Worm (Caenorhabditis elegans) whole organism, mixed stage, embryonic: ENCODE measurements around the gene ZK673.5.

Source experiments
- lsy-2 ChIP-seq: fragments of 150-350 bp; optimal IDR thresholded peaks from 2 replicates; lab custom pipeline; 2014; ENCODE audit warnings: missing biosample characterization, missing genetic modification characterization
- pha-4 ChIP-seq: fragments of 150-350 bp; optimal IDR thresholded peaks from 2 replicates; lab custom pipeline; 2018; ENCODE audit warnings: missing biosample characterization, missing genetic modification reagents, missing genetic modification characterization

The ZK673.5 gene

DNA sequence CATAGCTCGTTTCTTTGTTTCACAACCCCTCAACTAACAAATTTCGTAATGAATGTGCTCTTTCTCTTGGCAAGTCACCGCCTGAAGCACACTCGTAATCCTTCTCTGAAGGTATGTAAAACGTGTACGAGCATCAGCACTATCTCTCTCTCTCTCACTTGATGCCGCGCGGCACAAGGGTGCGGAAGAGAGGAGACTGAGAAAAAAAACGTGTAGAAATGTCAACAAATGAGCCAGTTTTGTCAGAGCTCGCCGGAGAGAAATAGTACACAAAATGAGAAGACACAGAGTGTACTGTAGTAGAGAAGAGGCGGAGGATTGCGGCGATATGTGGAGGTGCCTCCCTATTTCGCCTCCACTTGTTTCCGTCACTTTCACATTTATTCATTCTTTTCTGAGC lies 48.9 kb downstream of the ZK673.5 start, which contains the start of gene F59B10.3:
F59B10.3 (plus strand) TSS at position 301 of the 400 bp plus-strand sequence.
- peak; percentile 63 for TF ChIP-seq pha-4 (tag; lab: Kevin White, UChicago)
- no peak for TF ChIP-seq lsy-2
- TF ChIP-seq, all 35 proteins: peak for 1
